Worm (Caenorhabditis elegans): Measurements from ENCODE around the gene sad-1.

Gene sad-1

DNA sequence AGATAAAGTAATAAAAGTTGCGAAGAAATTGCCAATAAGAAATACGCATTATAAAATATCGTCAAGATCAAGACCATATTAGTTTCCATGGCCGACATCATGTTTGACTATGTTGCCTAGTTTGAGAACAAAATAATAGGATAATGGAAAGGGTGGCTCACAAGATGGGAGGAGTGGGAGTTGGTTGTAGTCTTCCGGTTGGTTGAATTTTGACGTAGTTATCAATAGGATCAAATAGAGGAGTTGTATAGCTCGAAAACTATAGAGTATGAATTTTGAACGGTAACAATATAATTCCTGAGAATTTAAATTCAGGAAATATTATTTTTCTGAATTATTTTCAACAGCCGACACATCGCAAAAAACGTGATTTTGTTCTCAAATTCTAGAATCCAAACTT lies 18.8 kb downstream of the sad-1 start, which contains the start of gene srd-50:
TSS of gene srd-50 (minus strand) at position 101 of the 400 bp plus-strand sequence.
- TF ChIP-seq ceh-16 (tag; optimal IDR thresholded peaks at IDR 0.05) (no peak), elt-2 (tag; optimal IDR thresholded peaks at IDR 0.05) (no peak), nhr-67 (tag; optimal IDR thresholded peaks at IDR 0.05) (no peak), jun-1 (tag; optimal IDR thresholded peaks at IDR 0.05) (no peak), nhr-11 (tag; optimal IDR thresholded peaks at IDR 0.05) (no peak), ztf-4 (tag; optimal IDR thresholded peaks at IDR 0.05) (no peak), nhr-43 (tag; optimal IDR thresholded peaks at IDR 0.05; ENCODE audit: poor library complexity, severe bottlenecking) (no peak), ceh-82 (tag; optimal IDR thresholded peaks at IDR 0.05) (no peak), elt-3 (tag; optimal IDR thresholded peaks at IDR 0.05) (no peak), ceh-9 (tag; optimal IDR thresholded peaks at IDR 0.05) (no peak), eor-1 (tag; optimal IDR thresholded peaks at IDR 0.05) (no peak), pha-4 (tag; optimal IDR thresholded peaks at IDR 0.05) (no peak), mdl-1 (tag; optimal IDR thresholded peaks at IDR 0.05) (no peak), zag-1 (tag; optimal IDR thresholded peaks at IDR 0.05) (no peak), ceh-28 (tag; optimal IDR thresholded peaks at IDR 0.05) (no peak)

DNA sequence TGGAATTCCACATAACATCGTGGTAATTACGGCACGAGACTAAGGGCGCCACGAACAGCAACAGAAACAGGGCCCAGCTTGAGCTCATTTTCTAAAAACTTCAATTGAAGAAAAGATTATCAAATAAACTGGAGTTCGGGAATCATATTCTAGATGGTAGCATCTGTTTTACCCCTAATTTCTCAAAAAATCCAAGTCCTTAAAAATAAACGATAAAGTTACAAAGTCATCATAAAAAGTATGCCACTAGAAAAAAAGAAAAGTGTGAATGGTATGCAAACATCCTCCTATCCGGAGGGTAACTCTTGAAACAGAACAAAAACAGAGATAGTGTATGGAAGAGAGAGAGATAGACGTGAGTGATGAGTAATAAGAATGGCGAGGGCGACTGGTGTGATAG lies 23.1 kb downstream of the sad-1 start, which contains the start of gene efn-3:
TSS of gene efn-3 (minus strand) at position 101 of the 400 bp plus-strand sequence.
- TF ChIP-seq ztf-4 (tag; optimal IDR thresholded peaks at IDR 0.05) (no peak), mml-1 (tag; optimal IDR thresholded peaks at IDR 0.05) (no peak), zag-1 (tag; optimal IDR thresholded peaks at IDR 0.05) (no peak), ZK546.5 (tag; optimal IDR thresholded peaks at IDR 0.05) (no peak), lsy-12 (tag; optimal IDR thresholded peaks at IDR 0.05) (no peak), nhr-67 (tag; optimal IDR thresholded peaks at IDR 0.05) (no peak), nhr-77 (tag; optimal IDR thresholded peaks at IDR 0.05) (no peak), sea-2 (GFP tag; optimal IDR thresholded peaks at IDR 0.05) (no peak), lin-39 (tag; optimal IDR thresholded peaks at IDR 0.05) (no peak), R02D3.7 (tag; optimal IDR thresholded peaks at IDR 0.05) (no peak), tbx-2 (tag; optimal IDR thresholded peaks at IDR 0.05) (no peak), eor-1 (tag; optimal IDR thresholded peaks at IDR 0.05) (no peak), ztf-11 (tag; optimal IDR thresholded peaks at IDR 0.05) (no peak), skn-1 (tag; optimal IDR thresholded peaks at IDR 0.05) (no peak), unc-39 (tag; optimal IDR thresholded peaks at IDR 0.05) (no peak), mdl-1 (tag; optimal IDR thresholded peaks at IDR 0.05) (no peak)

DNA sequence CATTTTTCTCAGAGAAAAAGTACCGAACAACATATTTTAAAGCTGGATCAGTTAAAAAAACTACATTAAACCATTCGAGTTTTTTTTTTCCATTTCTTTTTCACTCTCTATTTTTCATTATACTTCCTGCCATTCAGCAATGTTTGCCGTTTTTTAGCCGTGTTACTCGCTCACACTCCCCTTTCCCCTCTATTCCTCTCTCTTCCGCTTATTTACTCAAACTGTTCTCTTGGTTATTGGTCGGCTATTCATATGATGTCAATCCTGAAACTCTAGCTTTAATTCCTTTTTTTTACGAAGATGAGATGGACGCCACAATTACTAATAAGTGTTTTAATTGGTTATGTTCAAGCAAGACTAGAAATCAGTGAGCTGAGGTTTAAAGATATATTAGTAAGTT lies 28.6 kb downstream of the sad-1 start, which contains the start of gene tre-4:
TSS of gene tre-4 (plus strand) at position 301 of the 400 bp plus-strand sequence.
- TF ChIP-seq pha-4 (tag; optimal IDR thresholded peaks at IDR 0.05): peak; percentile 61
- TF ChIP-seq lin-39 (tag; optimal IDR thresholded peaks at IDR 0.05): no peak

DNA sequence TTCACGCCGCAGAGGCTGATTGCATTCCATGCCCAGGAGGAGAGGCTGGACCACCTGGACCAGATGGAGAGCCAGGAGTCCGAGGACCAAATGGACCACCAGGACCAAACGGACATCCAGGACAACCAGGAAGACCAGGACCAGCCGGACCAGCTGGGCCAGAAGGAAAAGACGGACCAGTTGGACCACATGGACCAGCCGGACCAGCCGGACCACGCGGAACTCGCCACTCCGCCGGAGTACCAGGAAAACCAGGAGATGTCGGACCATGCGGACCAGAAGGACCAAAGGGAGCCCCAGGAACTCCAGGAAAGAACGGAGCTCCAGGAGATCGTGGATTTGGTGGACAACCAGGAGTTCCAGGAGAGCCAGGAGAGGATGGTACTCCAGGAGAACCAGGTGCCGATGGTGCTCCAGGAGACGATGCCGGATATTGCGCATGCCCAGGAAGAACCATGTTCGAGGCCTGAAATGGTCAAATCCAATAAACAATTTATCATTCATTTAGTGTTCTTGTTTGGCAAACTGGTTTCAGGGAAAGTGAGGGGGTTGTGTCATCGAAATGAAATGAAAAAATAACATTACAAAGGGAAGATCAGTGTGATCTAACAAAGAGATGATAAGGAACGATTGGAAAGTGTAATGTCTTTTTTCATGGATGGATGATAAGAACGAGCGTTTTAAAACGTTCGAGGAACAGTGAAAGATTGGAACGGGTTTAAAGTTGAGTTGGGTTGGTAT lies 30.4 kb downstream of the sad-1 start:
- TF ChIP-seq tbx-2 (tag; optimal IDR thresholded peaks at IDR 0.05): no peak
- TF ChIP-seq nhr-12 (tag; optimal IDR thresholded peaks at IDR 0.05): no peak
- no peak for TF ChIP-seq unc-62 (GFP tag; optimal IDR thresholded peaks at IDR 0.05)
- TF ChIP-seq pqm-1 (tag; optimal IDR thresholded peaks at IDR 0.05): peak; percentile 4
- peak in 1 of 3 experiments; percentile 58 for TF ChIP-seq elt-3 (tag; optimal IDR thresholded peaks at IDR 0.05)
- peak; percentile 25 for TF ChIP-seq elt-2 (tag; optimal IDR thresholded peaks at IDR 0.05)
- no peak for TF ChIP-seq nhr-77 (tag; optimal IDR thresholded peaks at IDR 0.05)

DNA sequence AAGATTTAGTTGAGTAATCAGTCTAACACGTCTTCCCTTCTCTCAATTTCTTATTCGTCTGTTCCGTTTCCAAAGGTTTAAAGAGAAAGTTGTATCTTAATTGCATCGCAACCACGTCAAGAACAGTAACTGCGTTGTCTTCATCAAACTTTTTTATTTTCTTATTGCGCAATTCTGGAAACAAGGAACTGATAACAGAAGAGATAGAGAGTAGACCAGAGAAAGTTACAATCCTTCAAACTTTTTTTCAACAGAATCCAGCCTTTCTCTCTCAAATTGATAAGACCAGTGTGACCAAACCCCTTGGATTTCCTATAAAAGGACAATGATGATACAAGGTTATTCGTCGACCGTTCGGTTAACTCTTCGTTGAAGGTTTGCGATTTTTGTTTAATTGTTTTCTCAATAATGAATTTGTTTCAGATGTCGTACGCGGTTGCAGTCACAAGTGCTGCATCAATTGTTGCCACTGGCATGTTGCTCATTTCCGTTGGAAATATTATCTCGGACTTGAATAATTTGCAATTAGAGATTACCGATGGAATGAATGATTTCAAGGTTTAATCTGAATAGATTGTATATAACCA lies 31.3 kb downstream of the sad-1 start, which contains the start of gene col-184:
TSS of gene col-184 (plus strand) at position 409 of the 587 bp plus-strand sequence.
- TF ChIP-seq sea-2 (GFP tag; optimal IDR thresholded peaks at IDR 0.05) (no peak), elt-3 (tag; optimal IDR thresholded peaks at IDR 0.05) (peak in 1 of 3 experiments; percentile 18)
